Worm (Caenorhabditis elegans) whole organism, mixed stage, embryonic: Measurements from ENCODE around the gene prp-6.
"Not testable (repeated sequence)": the region's sequence is repeated elsewhere in the genome, so short reads cannot be mapped to it uniquely, and the experiment has no call there.

ENCODE experiments used
- M03D4.4 ChIP-seq: sonication (generic microtip); optimal IDR thresholded peaks from 2 replicates; lab custom pipeline; 2017; ENCODE audit warnings: mild to moderate bottlenecking, missing genetic modification characterization, missing compliant biosample characterization
- bed-3 ChIP-seq: fragments of 200-800 bp; sonication (Bioruptor generic); optimal IDR thresholded peaks from 3 replicates; lab custom pipeline; 2018; ENCODE audit warnings: mild to moderate bottlenecking, missing genetic modification characterization, moderate library complexity, missing compliant biosample characterization
- blmp-1 ChIP-seq: fragments of 150-350 bp; optimal IDR thresholded peaks from 2 replicates; lab custom pipeline; 2014; ENCODE audit warnings: missing biosample characterization, missing genetic modification characterization
- ceh-39 ChIP-seq: fragments of 150-350 bp; optimal IDR thresholded peaks from 2 replicates; lab custom pipeline; 2014; ENCODE audit warnings: missing biosample characterization, missing genetic modification characterization
- ceh-43 ChIP-seq: fragments of 200-800 bp; sonication (Bioruptor generic); optimal IDR thresholded peaks from 2 replicates; lab custom pipeline; 2018; ENCODE audit warnings: mild to moderate bottlenecking, missing genetic modification characterization, moderate library complexity, missing compliant biosample characterization
- ceh-83 ChIP-seq: fragments of 200-800 bp; sonication (Bioruptor generic); optimal IDR thresholded peaks from 2 replicates; lab custom pipeline; 2018; ENCODE audit warnings: mild to moderate bottlenecking, missing genetic modification characterization, missing compliant biosample characterization
- ces-1 ChIP-seq: fragments of 150-350 bp; optimal IDR thresholded peaks from 2 replicates; lab custom pipeline; 2014; ENCODE audit warnings: missing biosample characterization, missing genetic modification reagents, missing genetic modification characterization
- elt-1 ChIP-seq: sonication (generic microtip); optimal IDR thresholded peaks from 2 replicates; lab custom pipeline; 2017; ENCODE audit warnings: missing genetic modification characterization, mild to moderate bottlenecking, missing compliant biosample characterization, antibody characterized with exemption, moderate library complexity, borderline replicate concordance; ENCODE audit not compliant: insufficient read depth
- elt-3 ChIP-seq: fragments of 150-350 bp; optimal IDR thresholded peaks from 2 replicates; lab custom pipeline; 2014; ENCODE audit warnings: missing biosample characterization, missing genetic modification characterization
- flh-1 ChIP-seq: fragments of 200-800 bp; sonication (Bioruptor generic); optimal IDR thresholded peaks from 2 replicates; lab custom pipeline; 2018; ENCODE audit warnings: mild to moderate bottlenecking, missing genetic modification characterization, moderate library complexity, missing compliant biosample characterization
- ham-2 ChIP-seq: fragments of 200-800 bp; sonication (Bioruptor generic); optimal IDR thresholded peaks from 2 replicates; lab custom pipeline; 2018; ENCODE audit warnings: mild to moderate bottlenecking, missing genetic modification characterization, missing compliant biosample characterization
- hlh-1 ChIP-seq: fragments of 150-350 bp; optimal IDR thresholded peaks from 2 replicates; lab custom pipeline; 2014; ENCODE audit warnings: missing biosample characterization, missing genetic modification reagents, missing genetic modification characterization
- lin-13 ChIP-seq: fragments of 150-350 bp; optimal IDR thresholded peaks from 2 replicates; lab custom pipeline; 2014; ENCODE audit warnings: missing biosample characterization, missing genetic modification characterization
- mab-5 ChIP-seq: fragments of 150-350 bp; optimal IDR thresholded peaks from 2 replicates; lab custom pipeline; 2014; ENCODE audit warnings: missing biosample characterization, missing genetic modification characterization
- mep-1 ChIP-seq: fragments of 150-350 bp; optimal IDR thresholded peaks from 2 replicates; lab custom pipeline; 2017; ENCODE audit warnings: missing biosample characterization, missing genetic modification reagents, missing genetic modification characterization, inconsistent platforms
- mls-2 ChIP-seq: sonication (generic microtip); optimal IDR thresholded peaks from 2 replicates; lab custom pipeline; 2016; ENCODE audit warnings: mild to moderate bottlenecking, missing genetic modification characterization, moderate library complexity, missing compliant biosample characterization
- nhr-12 ChIP-seq: fragments of 150-350 bp; optimal IDR thresholded peaks from 2 replicates; lab custom pipeline; 2014; ENCODE audit warnings: missing biosample characterization, missing genetic modification characterization
- nhr-2 ChIP-seq: fragments of 150-350 bp; optimal IDR thresholded peaks from 2 replicates; lab custom pipeline; 2014; ENCODE audit warnings: missing biosample characterization, missing genetic modification characterization
- nhr-237 ChIP-seq: fragments of 150-350 bp; optimal IDR thresholded peaks from 2 replicates; lab custom pipeline; 2014; ENCODE audit warnings: missing biosample characterization, missing genetic modification characterization
- nhr-28 ChIP-seq: fragments of 150-350 bp; optimal IDR thresholded peaks from 2 replicates; lab custom pipeline; 2014; ENCODE audit warnings: missing biosample characterization, missing genetic modification characterization
- nhr-76 ChIP-seq: sonication (generic microtip); optimal IDR thresholded peaks from 2 replicates; lab custom pipeline; 2017; ENCODE audit warnings: missing biosample characterization, missing genetic modification characterization
- pha-4 ChIP-seq: fragments of 150-350 bp; optimal IDR thresholded peaks from 2 replicates; lab custom pipeline; 2018; ENCODE audit warnings: missing biosample characterization, missing genetic modification reagents, missing genetic modification characterization
- sem-2 ChIP-seq: fragments of 200-800 bp; sonication (Bioruptor generic); optimal IDR thresholded peaks from 2 replicates; lab custom pipeline; 2018; ENCODE audit warnings: mild to moderate bottlenecking, missing genetic modification characterization, missing compliant biosample characterization
- snpc-4 ChIP-seq: fragments of 150-350 bp; optimal IDR thresholded peaks from 2 replicates; lab custom pipeline; 2014; ENCODE audit warnings: missing biosample characterization, missing genetic modification characterization
- sptf-1 ChIP-seq: sonication (generic microtip); optimal IDR thresholded peaks from 2 replicates; lab custom pipeline; 2017; ENCODE audit warnings: mild to moderate bottlenecking, missing genetic modification characterization, moderate library complexity, missing compliant biosample characterization
- tbx-8 ChIP-seq: fragments of 200-800 bp; sonication (Bioruptor generic); optimal IDR thresholded peaks from 2 replicates; lab custom pipeline; 2018; ENCODE audit warnings: mild to moderate bottlenecking, missing genetic modification characterization, moderate library complexity, missing compliant biosample characterization
- unc-39 ChIP-seq: fragments of 150-350 bp; optimal IDR thresholded peaks from 2 replicates; lab custom pipeline; 2014; ENCODE audit warnings: missing biosample characterization, missing genetic modification characterization
- unc-62 ChIP-seq: fragments of 150-350 bp; optimal IDR thresholded peaks from 2 replicates; lab custom pipeline; 2014; ENCODE audit warnings: missing biosample characterization, missing genetic modification reagents, missing genetic modification characterization
- zip-8 ChIP-seq: fragments of 150-350 bp; optimal IDR thresholded peaks from 2 replicates; lab custom pipeline; 2014; ENCODE audit warnings: missing biosample characterization, missing genetic modification characterization

Gene prp-6

DNA sequence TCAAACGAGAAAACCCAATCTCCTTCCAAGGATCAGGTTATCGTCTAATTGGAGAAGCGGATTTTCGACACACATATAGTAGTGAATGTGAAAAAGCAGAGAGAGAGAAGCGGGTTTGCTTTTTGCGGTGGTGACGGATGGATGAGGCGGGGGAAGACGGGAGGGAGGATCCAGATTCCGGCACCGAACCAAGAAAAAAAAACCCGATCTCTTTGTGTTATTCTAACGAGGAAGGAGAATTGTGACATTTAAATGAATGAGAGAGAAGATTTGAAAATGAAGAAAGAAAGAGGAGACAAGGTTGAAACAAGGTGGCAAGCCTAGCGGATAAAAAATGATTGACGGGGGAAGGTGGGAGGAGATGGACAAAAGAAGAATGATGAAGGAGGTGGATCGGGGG, 18.4 kb upstream of the prp-6 start:
- TF ChIP-seq hlh-1 (tag; lab: Kevin White, UChicago) (no peak), unc-39 (tag; lab: Kevin White, UChicago) (no peak), elt-1 (tag; lab: Kevin White, UChicago) (no peak), ceh-39 (no peak), tbx-8 (GFP tag; lab: Kevin White, UChicago) (no peak), ces-1 (GFP tag; lab: Kevin White, UChicago) (no peak), nhr-2 (tag; lab: Kevin White, UChicago) (no peak), pha-4 (tag; lab: Kevin White, UChicago) (no peak), nhr-12 (tag; lab: Kevin White, UChicago) (no peak), lin-13 (tag; lab: Kevin White, UChicago) (no peak), M03D4.4 (no peak), elt-3 (tag; lab: Kevin White, UChicago) (no peak), sem-2 (GFP tag; lab: Kevin White, UChicago) (no peak), mab-5 (tag; lab: Kevin White, UChicago) (no peak)
- TF ChIP-seq, all 35 proteins: peak for 0

DNA sequence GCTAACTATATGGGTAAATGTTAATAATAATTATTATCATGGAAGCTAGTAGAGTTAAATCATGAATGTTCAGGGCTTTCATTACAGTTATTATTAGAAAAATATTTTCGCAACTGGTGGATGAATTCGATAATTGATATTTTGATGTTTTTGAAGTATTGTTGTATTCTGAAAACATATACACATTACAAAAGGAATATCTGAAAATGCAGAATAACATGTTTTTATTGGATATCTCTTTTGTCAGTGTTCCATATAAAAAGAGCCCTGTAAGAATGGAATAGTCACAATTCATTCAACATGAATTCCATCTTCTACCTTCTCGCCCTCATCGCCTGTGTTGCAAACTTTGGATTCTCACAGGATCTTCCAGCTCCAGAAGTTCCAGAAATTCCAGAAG, 15.3 kb upstream of the prp-6 start, which contains the start of gene Y59A8B.19:
Y59A8B.19 (plus strand) TSS at position 301 of the 400 bp plus-strand sequence.
- not testable (repeated sequence) for TF ChIP-seq sptf-1, mep-1, hlh-1 (tag; lab: Kevin White, UChicago)

DNA sequence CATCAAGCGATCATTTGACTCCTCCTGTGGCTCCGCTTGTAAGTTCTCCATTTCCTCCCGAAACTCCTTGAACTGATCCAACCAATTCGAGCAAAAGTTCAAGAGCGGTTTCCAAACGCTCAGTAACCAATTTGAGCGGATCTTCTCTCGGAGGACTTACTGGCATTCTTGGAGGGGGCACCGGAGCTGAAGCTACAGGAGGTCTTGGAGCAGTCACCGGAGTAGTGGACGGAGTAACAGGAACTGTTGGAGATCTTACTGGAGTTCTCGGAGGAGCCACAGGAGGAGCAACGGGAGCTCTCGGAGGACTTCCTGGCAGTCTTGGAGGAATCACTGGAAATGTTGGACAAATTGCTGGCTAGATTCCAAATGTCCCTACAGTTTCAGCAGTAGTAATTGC, 13.6 kb upstream of the prp-6 start:
- no peak for TF ChIP-seq hlh-1 (tag; lab: Kevin White, UChicago)
- no peak for TF ChIP-seq ceh-39

ce11 chrV:18010737-18011136, 11.5 kb upstream of the prp-6 start, which contains the start of gene Y59A8B.26:
TSS of gene Y59A8B.26 (minus strand) at chrV:18010837.
- TF ChIP-seq tbx-8 (GFP tag; lab: Kevin White, UChicago); mab-5 (tag; lab: Kevin White, UChicago); ham-2 (GFP tag; lab: Kevin White, UChicago): not testable (repeated sequence)

ce11 chrV:18014116-18014515, 8.2 kb upstream of the prp-6 start, which contains the start of gene srh-133:
TSS of gene srh-133 (minus strand) at chrV:18014216.
- no peak for TF ChIP-seq nhr-2 (tag; lab: Kevin White, UChicago)
- no peak for TF ChIP-seq nhr-28 (tag; lab: Kevin White, UChicago)
- no peak for TF ChIP-seq M03D4.4

DNA sequence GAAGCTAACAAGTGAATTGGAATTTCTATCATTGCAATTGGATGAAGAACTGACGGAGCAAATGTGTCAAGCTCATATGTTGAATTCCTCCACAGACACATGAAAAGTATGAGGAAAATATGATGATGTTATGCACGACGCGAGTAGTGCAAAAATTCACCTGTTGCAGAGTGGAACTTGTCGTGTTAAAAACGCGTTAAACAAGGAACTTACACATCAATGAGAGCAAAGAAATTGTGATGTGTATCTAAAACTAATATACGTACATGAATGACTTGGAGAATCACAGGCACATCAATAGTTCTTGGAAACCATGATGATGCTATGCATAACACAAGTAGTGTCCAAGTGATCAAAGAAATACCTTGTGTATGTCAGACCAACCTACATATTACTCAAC, 5.1 kb upstream of the prp-6 start, which contains the start of gene srh-134:
srh-134 (minus strand) TSS at position 101 of the 400 bp plus-strand sequence.
- TF ChIP-seq zip-8, result no peak
- no peak for TF ChIP-seq pha-4 (tag; lab: Kevin White, UChicago)
- no peak for TF ChIP-seq M03D4.4
- no peak for TF ChIP-seq blmp-1 (tag; lab: Kevin White, UChicago)
- TF ChIP-seq, all 35 proteins: peak for 0

ce11 chrV:18021464-18021863, 815 bp upstream of the prp-6 start:
- TF ChIP-seq unc-39 (tag; lab: Kevin White, UChicago) (no peak), ham-2 (GFP tag; lab: Kevin White, UChicago) (no peak), blmp-1 (tag; lab: Kevin White, UChicago) (peak; percentile 60), hlh-1 (tag; lab: Kevin White, UChicago) (no peak), bed-3 (GFP tag; lab: Kevin White, UChicago) (no peak), elt-3 (tag; lab: Kevin White, UChicago) (no peak), snpc-4 (no peak), ceh-39 (peak; percentile 35), mls-2 (tag; lab: Kevin White, UChicago) (no peak), nhr-12 (tag; lab: Kevin White, UChicago) (no peak), tbx-8 (GFP tag; lab: Kevin White, UChicago) (no peak), nhr-76 (no peak), ceh-83 (no peak), flh-1 (no peak), unc-62 (no peak), nhr-237 (tag; lab: Kevin White, UChicago) (no peak), sem-2 (GFP tag; lab: Kevin White, UChicago) (no peak), elt-1 (tag; lab: Kevin White, UChicago) (no peak), nhr-28 (tag; lab: Kevin White, UChicago) (no peak), ceh-43 (GFP tag; lab: Kevin White, UChicago) (no peak), ces-1 (GFP tag; lab: Kevin White, UChicago) (peak; percentile 20)
